ENCODE assay signal across 1 worm cellular context in the genomic region with DNA sequence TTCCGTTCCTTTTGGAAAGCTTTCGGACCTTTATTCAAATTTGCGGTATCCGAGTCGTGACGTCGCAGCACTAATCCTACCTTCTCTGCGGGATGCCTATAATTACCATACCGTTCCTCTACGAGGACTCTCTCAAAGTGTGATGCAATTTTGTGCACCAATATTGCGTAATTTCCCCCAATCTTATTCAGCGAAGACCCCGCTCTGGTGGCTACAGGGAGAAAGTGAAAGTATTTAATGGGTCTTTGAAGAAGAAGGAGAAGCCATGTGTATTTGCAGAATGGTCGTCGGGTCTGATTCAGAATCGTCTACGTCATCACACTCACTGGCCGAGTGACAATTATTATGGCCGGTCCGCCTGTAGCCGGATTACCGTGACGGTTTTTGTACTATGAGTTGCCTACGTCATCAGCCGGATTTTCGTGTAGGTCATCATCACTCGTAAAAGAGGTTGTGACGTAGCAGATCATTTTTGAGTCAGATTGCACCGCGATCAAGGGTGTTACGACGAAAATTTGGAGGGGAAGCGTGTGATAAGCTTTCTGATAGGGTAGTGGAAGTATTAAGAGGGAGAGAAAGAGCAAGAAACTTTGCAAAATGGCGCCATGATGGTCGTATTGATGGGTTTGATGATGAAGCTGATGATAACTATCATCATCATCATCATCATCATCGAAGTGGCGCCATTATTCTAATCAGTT.
TF ChIP-seq lines count a peak whose summit lies in the region.

No protein-coding gene starts in this region.

TF ChIP-seq in whole organism, L4 larva, 104 proteins besides CTCF, POLR2A, EP300 and RAD21 (continued from another document):
- no peak for TF ChIP-seq R02D3.7 (tag; optimal IDR thresholded peaks at IDR 0.05; lab: Kevin White, UChicago)
- no peak for TF ChIP-seq ceh-20 (GFP tag; IDR thresholded peaks at IDR 0.05; lab: Robert Waterston, UW)
- TF ChIP-seq lin-15B (tag; optimal IDR thresholded peaks at IDR 0.05; lab: Kevin White, UChicago) = no peak
- no peak for TF ChIP-seq nhr-10 (tag; optimal IDR thresholded peaks at IDR 0.05; lab: Kevin White, UChicago)
